Fruit fly (Drosophila melanogaster) whole organism, embryonic: Measurements from ENCODE around the gene sdk.
A peak's percentile ranks its signal among the peaks of the same experiment; 100 is the strongest.

Source experiments
- Atf3 ChIP-seq: fragments of 200-800 bp; sonication (Bioruptor generic); optimal IDR thresholded peaks from 3 replicates; lab custom pipeline; 2016; ENCODE audit warnings: missing biosample characterization, missing genetic modification characterization
- BtbVII ChIP-seq: fragments of 200-800 bp; sonication (Bioruptor generic); optimal IDR thresholded peaks from 3 replicates; lab custom pipeline; 2017; ENCODE audit warnings: missing biosample characterization, mild to moderate bottlenecking, missing genetic modification characterization
- CG11560 ChIP-seq: fragments of 200-800 bp; sonication (Bioruptor generic); IDR thresholded peaks from 3 replicates; pipeline ENCODE4 v1.3.6; 2022; ENCODE audit warnings: missing biosample characterization, missing genetic modification characterization
- CG1233 ChIP-seq: fragments of 200-800 bp; sonication (Bioruptor generic); optimal IDR thresholded peaks from 4 replicates; lab custom pipeline; 2018; ENCODE audit warnings: missing biosample characterization, mild to moderate bottlenecking, missing genetic modification characterization
- CG13775 ChIP-seq: fragments of 200-800 bp; sonication (Bioruptor generic); optimal IDR thresholded peaks from 3 replicates; lab custom pipeline; 2017; ENCODE audit warnings: missing biosample characterization, mild to moderate bottlenecking, missing genetic modification characterization
- CG15011 ChIP-seq: fragments of 200-800 bp; sonication (Bioruptor generic); optimal IDR thresholded peaks from 3 replicates; lab custom pipeline; 2018; ENCODE audit warnings: missing biosample characterization, mild to moderate bottlenecking, missing genetic modification characterization
- CG15514 ChIP-seq: fragments of 200-800 bp; sonication (Bioruptor generic); optimal IDR thresholded peaks from 3 replicates; lab custom pipeline; 2017; ENCODE audit warnings: missing biosample characterization, missing genetic modification characterization, mild to moderate bottlenecking, moderate library complexity, missing genetic modification reagents
- CG1602 ChIP-seq: fragments of 200-800 bp; sonication (Bioruptor generic); optimal IDR thresholded peaks from 3 replicates; lab custom pipeline; 2016; ENCODE audit warnings: missing biosample characterization, missing genetic modification characterization
- CG1603 ChIP-seq: fragments of 200-800 bp; sonication (Bioruptor generic); optimal IDR thresholded peaks from 2 replicates; lab custom pipeline; 2019; ENCODE audit warnings: missing biosample characterization, mild to moderate bottlenecking, missing genetic modification characterization, moderate library complexity
- CG16815 ChIP-seq: fragments of 200-800 bp; sonication (Bioruptor generic); optimal IDR thresholded peaks from 3 replicates; lab custom pipeline; 2017; ENCODE audit warnings: missing biosample characterization, mild to moderate bottlenecking, missing genetic modification characterization
- CG2202 ChIP-seq: fragments of 200-800 bp; sonication (Bioruptor generic); optimal IDR thresholded peaks from 2 replicates; lab custom pipeline; 2018; ENCODE audit warnings: missing biosample characterization, mild to moderate bottlenecking, missing genetic modification characterization
- CG30020 ChIP-seq: fragments of 200-800 bp; optimal IDR thresholded peaks from 2 replicates; lab custom pipeline; 2019; ENCODE audit warnings: missing biosample characterization, mild to moderate bottlenecking, missing genetic modification characterization, moderate library complexity
- CG3065 ChIP-seq: fragments of 200-800 bp; sonication (Bioruptor generic); optimal IDR thresholded peaks from 2 replicates; lab custom pipeline; 2016; ENCODE audit warnings: missing biosample characterization, missing genetic modification characterization
- CG33213 ChIP-seq: fragments of 200-800 bp; sonication (Bioruptor generic); optimal IDR thresholded peaks from 3 replicates; lab custom pipeline; 2016; ENCODE audit warnings: missing biosample characterization, missing genetic modification characterization
- CG4617 ChIP-seq: fragments of 200-800 bp; sonication (Bioruptor generic); optimal IDR thresholded peaks from 3 replicates; lab custom pipeline; 2016; ENCODE audit warnings: missing biosample characterization, missing genetic modification characterization, borderline replicate concordance
- CG4707 ChIP-seq: fragments of 200-800 bp; sonication (Bioruptor generic); optimal IDR thresholded peaks from 2 replicates; lab custom pipeline; 2018; ENCODE audit warnings: missing biosample characterization, mild to moderate bottlenecking, missing genetic modification characterization, moderate library complexity
- CG6683 ChIP-seq: fragments of 200-800 bp; sonication (Bioruptor generic); optimal IDR thresholded peaks from 2 replicates; lab custom pipeline; 2017; ENCODE audit warnings: missing biosample characterization, mild to moderate bottlenecking, missing genetic modification characterization, missing genetic modification reagents
- CG6689 ChIP-seq: fragments of 200-800 bp; sonication (Bioruptor generic); IDR thresholded peaks from 2 replicates; pipeline ENCODE4 v1.3.6; 2022; ENCODE audit warnings: missing biosample characterization, missing genetic modification characterization
- CG7556 ChIP-seq: fragments of 200-800 bp; sonication (Bioruptor generic); optimal IDR thresholded peaks from 2 replicates; lab custom pipeline; 2017; ENCODE audit warnings: missing biosample characterization, mild to moderate bottlenecking, missing genetic modification characterization
- CG7745 ChIP-seq: fragments of 200-800 bp; sonication (Bioruptor generic); optimal IDR thresholded peaks from 2 replicates; lab custom pipeline; 2018; ENCODE audit warnings: missing biosample characterization, mild to moderate bottlenecking, missing genetic modification characterization, moderate library complexity
- CG8281 ChIP-seq: fragments of 200-800 bp; sonication (Bioruptor generic); optimal IDR thresholded peaks from 2 replicates; lab custom pipeline; 2018; ENCODE audit warnings: missing biosample characterization, mild to moderate bottlenecking, missing genetic modification characterization, moderate library complexity
- CG8944 ChIP-seq: fragments of 200-800 bp; sonication (Bioruptor generic); optimal IDR thresholded peaks from 3 replicates; lab custom pipeline; 2016; ENCODE audit warnings: missing biosample characterization, missing genetic modification characterization
- CG9215 ChIP-seq: fragments of 200-800 bp; sonication (Bioruptor generic); IDR thresholded peaks from 2 replicates; pipeline ENCODE4 v1.3.6; 2022; ENCODE audit warnings: missing biosample characterization, missing genetic modification characterization
- CG9727 ChIP-seq: fragments of 200-800 bp; sonication (Bioruptor generic); optimal IDR thresholded peaks from 3 replicates; lab custom pipeline; 2017; ENCODE audit warnings: missing biosample characterization, mild to moderate bottlenecking, missing genetic modification characterization
- Drgx ChIP-seq: fragments of 200-800 bp; sonication (Bioruptor generic); IDR thresholded peaks from 2 replicates; pipeline ENCODE4 v1.3.6; 2022; ENCODE audit warnings: missing biosample characterization, missing genetic modification characterization
- ERR ChIP-seq: fragments of 200-800 bp; sonication (Bioruptor generic); optimal IDR thresholded peaks from 2 replicates; lab custom pipeline; 2016; ENCODE audit warnings: missing biosample characterization, missing genetic modification characterization
- HLH3B ChIP-seq: fragments of 200-800 bp; sonication (Bioruptor generic); IDR thresholded peaks from 2 replicates; pipeline ENCODE4 v1.3.6; 2022; ENCODE audit warnings: missing biosample characterization, missing genetic modification characterization
- Hr39 ChIP-seq: fragments of >200 bp; optimal IDR thresholded peaks from 2 replicates; lab custom pipeline; 2017
- Hsf ChIP-seq: fragments of 200-800 bp; sonication (Bioruptor generic); optimal IDR thresholded peaks from 3 replicates; lab custom pipeline; 2016; ENCODE audit warnings: missing biosample characterization, missing genetic modification characterization
- Jarid2 ChIP-seq: fragments of 200-800 bp; sonication (Bioruptor generic); optimal IDR thresholded peaks from 3 replicates; lab custom pipeline; 2017; ENCODE audit warnings: mild to moderate bottlenecking, missing biosample characterization, missing genetic modification reagents, missing genetic modification characterization
- Max ChIP-seq: fragments of 200-800 bp; sonication (Bioruptor generic); optimal IDR thresholded peaks from 2 replicates; lab custom pipeline; 2016; ENCODE audit warnings: missing biosample characterization, mild to moderate bottlenecking, missing genetic modification characterization
- Med ChIP-seq: fragments of 200-800 bp; sonication (Bioruptor generic); peaks from one replicate; lab custom pipeline; 2016; ENCODE audit warnings: missing biosample characterization, missing genetic modification characterization, mild to moderate bottlenecking, inconsistent platforms, moderate library complexity
- NFAT ChIP-seq: fragments of 200-800 bp; sonication (Bioruptor generic); IDR thresholded peaks from 2 replicates; pipeline ENCODE4 v1.3.6; 2022; ENCODE audit warnings: missing biosample characterization, missing genetic modification characterization
- Pdp1 ChIP-seq, 2 experiments: fragments of 200-800 bp; sonication (Bioruptor generic); optimal IDR thresholded peaks; 3 replicates each; lab custom pipeline; 2016; ENCODE audit warnings: missing biosample characterization in 2 of 2, missing genetic modification characterization in 2 of 2, mild to moderate bottlenecking in 1 of 2, moderate library complexity in 1 of 2
- Rx ChIP-seq: fragments of 200-800 bp; sonication (Bioruptor generic); IDR thresholded peaks from 2 replicates; pipeline ENCODE4 v1.3.6; 2022; ENCODE audit warnings: missing biosample characterization, missing genetic modification characterization
- Sry-β ChIP-seq: fragments of 200-800 bp; sonication (Bioruptor generic); optimal IDR thresholded peaks from 2 replicates; lab custom pipeline; 2018; ENCODE audit warnings: missing biosample characterization, mild to moderate bottlenecking, missing genetic modification characterization, moderate library complexity
- Sry-δ ChIP-seq: fragments of 200-800 bp; sonication (Bioruptor generic); optimal IDR thresholded peaks from 2 replicates; lab custom pipeline; 2016; ENCODE audit warnings: missing biosample characterization, missing genetic modification characterization
- Tbp ChIP-seq: fragments of >200 bp; optimal IDR thresholded peaks from 2 replicates; lab custom pipeline; 2018; ENCODE audit warnings: missing biosample characterization, missing genetic modification characterization
- amos ChIP-seq: fragments of 200-800 bp; sonication (Bioruptor generic); IDR thresholded peaks from 2 replicates; pipeline ENCODE4 v1.3.6; 2022; ENCODE audit warnings: missing biosample characterization, missing genetic modification characterization; ENCODE audit not compliant: partially characterized antibody
- cato ChIP-seq: fragments of 200-800 bp; sonication (Bioruptor generic); optimal IDR thresholded peaks from 2 replicates; lab custom pipeline; 2016; ENCODE audit warnings: missing biosample characterization, missing genetic modification characterization, borderline replicate concordance
- chm ChIP-seq: fragments of 200-800 bp; sonication (Bioruptor generic); IDR thresholded peaks from 2 replicates; pipeline ENCODE4 v1.3.6; 2022; ENCODE audit warnings: missing biosample characterization, missing genetic modification characterization
- chn ChIP-seq: fragments of 200-800 bp; sonication (Bioruptor generic); optimal IDR thresholded peaks from 2 replicates; lab custom pipeline; 2016; ENCODE audit warnings: missing biosample characterization, missing genetic modification characterization
- ci ChIP-seq: fragments of 200-800 bp; sonication (Bioruptor generic); IDR thresholded peaks from 3 replicates; pipeline ENCODE4 v1.3.6; 2022; ENCODE audit warnings: missing biosample characterization, missing genetic modification characterization
- dmrt99B ChIP-seq: fragments of 200-800 bp; sonication (Bioruptor generic); optimal IDR thresholded peaks from 2 replicates; lab custom pipeline; 2018; ENCODE audit warnings: missing biosample characterization, mild to moderate bottlenecking, missing genetic modification characterization, moderate library complexity
- ems ChIP-seq: fragments of 200-800 bp; sonication (Bioruptor generic); optimal IDR thresholded peaks from 3 replicates; lab custom pipeline; 2016; ENCODE audit warnings: missing biosample characterization, missing genetic modification characterization
- eyg ChIP-seq: fragments of 200-800 bp; sonication (Bioruptor generic); optimal IDR thresholded peaks from 3 replicates; lab custom pipeline; 2016; ENCODE audit warnings: missing biosample characterization, missing genetic modification characterization
- nau ChIP-seq: fragments of 200-800 bp; sonication (Bioruptor generic); optimal IDR thresholded peaks from 3 replicates; lab custom pipeline; 2017; ENCODE audit warnings: missing biosample characterization, mild to moderate bottlenecking, missing genetic modification characterization, missing genetic modification reagents
- onecut ChIP-seq: fragments of 200-800 bp; sonication (Bioruptor generic); IDR thresholded peaks from 2 replicates; pipeline ENCODE4 v1.3.6; 2022; ENCODE audit warnings: missing biosample characterization, missing genetic modification characterization
- run ChIP-seq: fragments of 200-800 bp; sonication (Bioruptor generic); optimal IDR thresholded peaks from 3 replicates; lab custom pipeline; 2018; ENCODE audit warnings: missing biosample characterization, mild to moderate bottlenecking, missing genetic modification characterization
- tin ChIP-seq: fragments of 200-800 bp; sonication (Bioruptor generic); optimal IDR thresholded peaks from 3 replicates; lab custom pipeline; 2016; ENCODE audit warnings: missing biosample characterization, missing genetic modification characterization
- tup ChIP-seq: fragments of 200-800 bp; sonication (Bioruptor generic); optimal IDR thresholded peaks from 2 replicates; lab custom pipeline; 2016; ENCODE audit warnings: missing biosample characterization, mild to moderate bottlenecking, missing genetic modification characterization, moderate library complexity

The sdk gene

dm6 chrX:771431-772064 lies 84.9 kb downstream of the sdk start (continued):
- TF ChIP-seq CG6689 (GFP tag; lab: Robert Waterston, UW) (0 out of 2 replicates have a peak, but pooled peaks have one; percentile 8), CG8281 (no peak), Atf3 (GFP tag; lab: Kevin White, UChicago) (no peak), Med (GFP tag; lab: Kevin White, UChicago) (peak; percentile 83), Drgx (no peak), CG2202 (peak; percentile 20), CG9727 (GFP tag; lab: Kevin White, UChicago) (peak; percentile 31), CG11560 (tag; lab: Robert Waterston, UW) (no peak), Pdp1 (GFP tag; optimal IDR thresholded peaks at IDR 0.05; lab: Kevin White, UChicago) (peak; percentile 30), CG6683 (GFP tag; lab: Kevin White, UChicago) (no peak), Sry-β (no peak), cato (GFP tag; lab: Kevin White, UChicago) (no peak), CG4707 (GFP tag; lab: Kevin White, UChicago) (no peak), Rx (no peak), ems (peak; percentile 28), dmrt99B (tag; lab: Kevin White, UChicago) (peak; percentile 51), Sry-δ (GFP tag; lab: Kevin White, UChicago) (no peak), tin (GFP tag; lab: Kevin White, UChicago) (peak; percentile 57), run (tag; lab: Kevin White, UChicago) (no peak), CG1233 (GFP tag; lab: Kevin White, UChicago) (no peak), ERR (GFP tag; lab: Kevin White, UChicago) (no peak), Tbp (GFP tag; lab: Kevin White, UChicago) (no peak), Max (no peak), CG30020 (tag; lab: Kevin White, UChicago) (no peak), chm (no peak), CG3065 (GFP tag; lab: Kevin White, UChicago) (no peak), Hr39 (no peak), CG33213 (GFP tag; lab: Kevin White, UChicago) (peak; percentile 8), nau (GFP tag; lab: Kevin White, UChicago) (no peak), HLH3B (GFP tag; lab: Robert Waterston, UW) (0 out of 2 replicates have a peak, but pooled peaks have one; percentile 35), CG1603 (peak; percentile 76), CG7556 (GFP tag; lab: Kevin White, UChicago) (no peak), Hsf (GFP tag; lab: Kevin White, UChicago) (peak; percentile 24), onecut (GFP tag; lab: Robert Waterston, UW) (no peak), CG15011 (no peak), CG7745 (tag; lab: Kevin White, UChicago) (no peak), CG4617 (GFP tag; lab: Kevin White, UChicago) (no peak), CG9215 (GFP tag; lab: Robert Waterston, UW) (no peak), BtbVII (GFP tag; lab: Kevin White, UChicago) (no peak), eyg (GFP tag; lab: Kevin White, UChicago) (no peak), NFAT (GFP tag; lab: Robert Waterston, UW) (no peak), amos (GFP tag; lab: Robert Waterston, UW) (no peak), chn (GFP tag; lab: Kevin White, UChicago) (peak; percentile 51), CG8944 (GFP tag; lab: Kevin White, UChicago) (peak; percentile 21), ci (GFP tag; lab: Robert Waterston, UW) (peak; percentile 63; the same call in 1 of the 3 replicates), CG13775 (peak; percentile 4), tup (GFP tag; lab: Kevin White, UChicago) (no peak), Jarid2 (GFP tag; lab: Kevin White, UChicago) (peak; percentile 18), CG15514 (GFP tag; lab: Kevin White, UChicago) (no peak), CG1602 (GFP tag; lab: Kevin White, UChicago) (peak; percentile 2), CG16815 (GFP tag; lab: Kevin White, UChicago) (peak; percentile 23)
